Worm (Caenorhabditis elegans) whole organism, late embryonic: Measurements from ENCODE around the gene F22H10.6.

Experiments used
- ceh-14 ChIP-seq: sonication (generic microtip); optimal IDR thresholded peaks from 2 replicates; lab custom pipeline; 2016; ENCODE audit warnings: missing genotype, missing genetic modification characterization, missing compliant biosample characterization
- ceh-45 ChIP-seq: fragments of 200-800 bp; sonication (Bioruptor generic); IDR thresholded peaks from 2 replicates; pipeline ENCODE4 v1.3.6; 2022; ENCODE audit warnings: missing genetic modification reagents, missing genetic modification characterization, missing compliant biosample characterization
- fkh-10 ChIP-seq: fragments of 150-350 bp; optimal IDR thresholded peaks from 2 replicates; lab custom pipeline; 2014; ENCODE audit warnings: missing biosample characterization, missing genetic modification reagents, missing genetic modification characterization
- hlh-30 ChIP-seq: sonication (generic microtip); optimal IDR thresholded peaks from 2 replicates; lab custom pipeline; 2017; ENCODE audit warnings: antibody characterized with exemption, missing genetic modification characterization, missing compliant biosample characterization; ENCODE audit not compliant: insufficient read depth
- madf-2 ChIP-seq: sonication (generic microtip); optimal IDR thresholded peaks from 2 replicates; lab custom pipeline; 2017; ENCODE audit warnings: missing genetic modification characterization, missing compliant biosample characterization
- nhr-11 ChIP-seq: fragments of 150-350 bp; optimal IDR thresholded peaks from 2 replicates; lab custom pipeline; 2014; ENCODE audit warnings: missing biosample characterization, missing genetic modification characterization
- pha-2 ChIP-seq: sonication (generic microtip); optimal IDR thresholded peaks from 2 replicates; lab custom pipeline; 2017; ENCODE audit warnings: mild to moderate bottlenecking, missing genetic modification characterization, missing compliant biosample characterization
- pha-4 ChIP-seq: fragments of 150-350 bp; optimal IDR thresholded peaks from 2 replicates; lab custom pipeline; 2018; ENCODE audit warnings: missing biosample characterization, missing genetic modification reagents, missing genetic modification characterization
- unc-55 ChIP-seq: sonication (generic microtip); optimal IDR thresholded peaks from 2 replicates; lab custom pipeline; 2017; ENCODE audit warnings: missing biosample characterization, missing genetic modification reagents, missing genetic modification characterization

ce11 chrX:16734970-16735369 is 43.8 kb upstream of the F22H10.6 start:
- no peak for TF ChIP-seq ceh-45 (GFP tag; lab: Robert Waterston, UW)
- TF ChIP-seq pha-2, result no peak
- no peak for TF ChIP-seq fkh-10
- TF ChIP-seq ceh-14, result no peak
- no peak for TF ChIP-seq nhr-11 (tag; lab: Kevin White, UChicago)
- TF ChIP-seq unc-55, result no peak
- TF ChIP-seq pha-4 (tag; lab: Kevin White, UChicago), result no peak
- TF ChIP-seq hlh-30, result no peak
- no peak for TF ChIP-seq madf-2 (tag; lab: Kevin White, UChicago)
